Worm (Caenorhabditis elegans): ENCODE results near the gene nekl-4.

nekl-4 gene

DNA sequence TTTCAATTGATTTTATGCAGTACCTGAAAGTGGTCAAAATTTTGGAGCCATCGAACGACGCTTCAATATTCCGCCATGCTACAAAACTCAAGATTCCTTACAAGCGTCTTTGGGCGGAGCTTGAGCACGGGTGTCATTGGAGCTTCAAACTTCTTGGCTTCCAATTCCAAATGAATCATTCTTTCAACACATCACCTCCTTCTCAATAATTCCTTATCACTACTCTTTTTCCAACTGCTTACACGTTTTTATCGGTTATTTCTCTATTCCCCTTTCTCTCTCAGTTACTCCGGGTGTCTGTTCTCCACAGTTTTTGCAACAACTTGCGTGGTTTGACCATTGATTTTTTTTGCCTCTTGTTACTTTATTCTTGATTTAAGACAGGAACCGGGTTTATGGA is 29.4 kb upstream of the nekl-4 start, which contains the start of gene F09F7.5:
Gene F09F7.5 (plus strand): TSS at position 258 of the 400 bp plus-strand sequence.
- TF ChIP-seq dpl-1 (GFP tag; optimal IDR thresholded peaks at IDR 0.05): no peak
- TF ChIP-seq isw-1 (GFP tag; IDR thresholded peaks at IDR 0.05): no peak
- no peak for TF ChIP-seq fkh-10 (GFP tag; optimal IDR thresholded peaks at IDR 0.05)
- no peak for TF ChIP-seq egl-13 (tag; optimal IDR thresholded peaks at IDR 0.05)
- no peak for TF ChIP-seq nhr-19 (GFP tag; conservative IDR thresholded peaks at IDR 0.05)
- no peak for TF ChIP-seq efl-1 (optimal IDR thresholded peaks at IDR 0.05)
- peak in 1 of 2 experiments; percentile 56 for TF ChIP-seq efl-1 (GFP tag; optimal IDR thresholded peaks at IDR 0.05 in 1 of 2)
- no peak for TF ChIP-seq pax-3 (tag; optimal IDR thresholded peaks at IDR 0.05)
- no peak for TF ChIP-seq C34B4.2 (tag; optimal IDR thresholded peaks at IDR 0.05)
- no peak for TF ChIP-seq fkh-4 (tag; optimal IDR thresholded peaks at IDR 0.05; ENCODE audit: borderline replicate concordance)
- no peak for TF ChIP-seq C04F5.9 (tag; optimal IDR thresholded peaks at IDR 0.05)
- TF ChIP-seq nhr-47 (tag; optimal IDR thresholded peaks at IDR 0.05): no peak
- no peak for TF ChIP-seq blmp-1 (tag; optimal IDR thresholded peaks at IDR 0.05)
- TF ChIP-seq nhr-85 (tag): peak; percentile 45
- TF ChIP-seq sptf-1 (tag; optimal IDR thresholded peaks at IDR 0.05): no peak
- no peak for TF ChIP-seq xbp-1 (tag; optimal IDR thresholded peaks at IDR 0.05)

ce11 chrIII:5546309-5546708 is 29.0 kb upstream of the nekl-4 start:
- TF ChIP-seq elt-3 (tag; optimal IDR thresholded peaks at IDR 0.05): peak in 1 of 6 experiments; percentile 55
- peak; percentile 29 for TF ChIP-seq skn-1 (tag; optimal IDR thresholded peaks at IDR 0.05)
- TF ChIP-seq lsy-2 (tag; optimal IDR thresholded peaks at IDR 0.05): peak in 1 of 2 experiments; percentile 13
- no peak for TF ChIP-seq lin-15B (tag; optimal IDR thresholded peaks at IDR 0.05)
- TF ChIP-seq unc-130 (tag; optimal IDR thresholded peaks at IDR 0.05): no peak
- TF ChIP-seq snu-23 (GFP tag; optimal IDR thresholded peaks at IDR 0.05): peak; percentile 25
- no peak for TF ChIP-seq mef-2 (tag; optimal IDR thresholded peaks at IDR 0.05)
- peak; percentile 30 for TF ChIP-seq fos-1 (tag; optimal IDR thresholded peaks at IDR 0.05)
- TF ChIP-seq lin-14 (GFP tag; optimal IDR thresholded peaks at IDR 0.05): peak; percentile 22
- no peak for TF ChIP-seq hlh-17 (GFP tag; optimal IDR thresholded peaks at IDR 0.05; ENCODE audit: borderline replicate concordance)
- TF ChIP-seq nhr-237 (tag; optimal IDR thresholded peaks at IDR 0.05): no peak
- TF ChIP-seq dpl-1 (GFP tag; optimal IDR thresholded peaks at IDR 0.05): peak in 1 of 3 experiments; percentile 9
- no peak for TF ChIP-seq efl-1 (optimal IDR thresholded peaks at IDR 0.05)
- peak in 1 of 2 experiments; percentile 1 for TF ChIP-seq efl-1 (GFP tag; optimal IDR thresholded peaks at IDR 0.05 in 1 of 2)
- peak; percentile 23 for TF ChIP-seq blmp-1 (tag; optimal IDR thresholded peaks at IDR 0.05)
- peak; percentile 42 for TF ChIP-seq nhr-20 (tag; optimal IDR thresholded peaks at IDR 0.05)

ce11 chrIII:5543727-5544345 is 26.5 kb upstream of the nekl-4 start, which contains the start of gene D1044.1:
Gene D1044.1, plus strand, starts transcription at chrIII:5544295.
- TF ChIP-seq efl-1 (optimal IDR thresholded peaks at IDR 0.05) (no peak), efl-1 (GFP tag; optimal IDR thresholded peaks at IDR 0.05 in 1 of 2) (peak in 1 of 2 experiments; percentile 24), nhr-47 (tag; optimal IDR thresholded peaks at IDR 0.05) (no peak), unc-62 (GFP tag; optimal IDR thresholded peaks at IDR 0.05) (no peak), fkh-4 (tag; optimal IDR thresholded peaks at IDR 0.05; ENCODE audit: borderline replicate concordance) (no peak), xbp-1 (tag; optimal IDR thresholded peaks at IDR 0.05) (no peak)

- TF ChIP-seq ceh-63 (GFP tag; optimal IDR thresholded peaks at IDR 0.05): no peak
- TF ChIP-seq lsy-2 (tag; optimal IDR thresholded peaks at IDR 0.05): no peak
- TF ChIP-seq ztf-11 (tag; optimal IDR thresholded peaks at IDR 0.05): no peak
- no peak for TF ChIP-seq mef-2 (tag; optimal IDR thresholded peaks at IDR 0.05)
- no peak for TF ChIP-seq skn-1 (tag; optimal IDR thresholded peaks at IDR 0.05)
These were observed 25.7 kb upstream of the nekl-4 start, which contains the start of gene D1044.6 for ce11 chrIII:5543050-5543449. Gene D1044.6, minus strand, starts transcription at chrIII:5543177.

DNA sequence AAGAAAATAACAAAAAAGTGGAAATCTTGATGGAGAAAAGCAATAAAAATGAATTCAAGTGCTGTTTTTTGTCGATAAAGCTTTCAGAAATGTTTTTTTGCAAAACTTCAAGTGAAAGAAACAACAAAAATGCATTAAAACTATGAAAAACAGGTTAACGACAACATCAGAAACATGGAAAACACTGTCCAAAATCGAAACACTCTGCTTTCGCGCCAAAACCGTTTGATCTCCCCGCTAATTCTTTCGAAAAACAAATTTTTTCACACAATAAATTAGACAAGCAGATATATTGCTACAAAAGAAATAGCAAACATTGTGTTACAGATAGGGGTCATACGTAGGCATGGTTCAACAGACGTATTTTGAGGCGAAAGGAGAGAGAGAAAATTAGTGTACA is 24.5 kb upstream of the nekl-4 start:
- TF ChIP-seq mdl-1 (tag; optimal IDR thresholded peaks at IDR 0.05): no peak
- peak; percentile 24 for TF ChIP-seq blmp-1 (tag; optimal IDR thresholded peaks at IDR 0.05)
- TF ChIP-seq lin-35 (GFP tag; optimal IDR thresholded peaks at IDR 0.05): no peak
- no peak for TF ChIP-seq Y116A8C.19 (tag; optimal IDR thresholded peaks at IDR 0.05; ENCODE audit: borderline replicate concordance)
- TF ChIP-seq dpl-1 (GFP tag; optimal IDR thresholded peaks at IDR 0.05): peak in 2 of 3 experiments; percentile 5 to 7
- TF ChIP-seq swsn-7 (tag; optimal IDR thresholded peaks at IDR 0.05): no peak

All from whole organism, L1 larva.